Worm (Caenorhabditis elegans): ENCODE measurements around the gene T28C6.8.

T28C6.8 gene

DNA sequence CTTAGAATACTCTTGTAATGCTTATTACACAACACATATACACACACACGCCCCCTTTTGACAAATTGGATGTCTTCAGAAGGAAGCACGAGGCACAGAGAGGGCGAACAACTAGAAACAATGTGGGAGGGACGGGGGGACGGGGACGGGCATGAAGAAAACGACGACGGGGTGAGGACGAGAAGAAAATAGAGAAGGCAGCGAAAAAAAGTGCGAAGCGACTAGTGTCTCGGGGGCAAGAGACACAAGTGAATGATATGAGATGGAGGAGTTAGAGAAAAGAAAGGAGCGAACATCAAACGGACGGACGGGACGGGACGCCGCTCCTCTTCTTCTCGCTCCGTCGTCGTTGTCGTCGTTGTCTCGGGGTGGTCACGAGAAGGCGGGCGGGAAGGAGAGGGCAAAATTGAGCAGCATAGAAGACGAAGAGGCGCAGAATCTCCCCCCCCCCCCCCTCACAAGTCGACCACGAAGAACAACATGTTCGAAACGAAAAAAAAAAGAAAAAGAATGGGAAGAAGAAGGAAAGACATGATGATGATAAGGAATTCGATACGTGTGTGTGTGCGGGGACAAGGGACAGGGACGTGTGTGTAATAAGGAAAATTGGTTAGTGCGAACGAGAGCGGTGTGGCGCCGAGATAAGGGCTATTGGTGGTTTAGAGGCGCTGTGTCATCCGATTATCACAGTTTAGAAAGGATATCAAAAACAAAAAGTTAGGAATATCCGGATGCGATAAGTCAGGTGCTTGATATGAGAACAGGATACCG lies 35.4 kb downstream of the T28C6.8 start (continued):
- TF ChIP-seq fkh-8 (tag; optimal IDR thresholded peaks at IDR 0.05): peak; percentile 55
- peak; percentile 59 for TF ChIP-seq tbx-2 (tag; optimal IDR thresholded peaks at IDR 0.05)
- peak; percentile 24 for TF ChIP-seq swsn-7 (tag; optimal IDR thresholded peaks at IDR 0.05)
- no peak for TF ChIP-seq unc-86 (tag; optimal IDR thresholded peaks at IDR 0.05)
- TF ChIP-seq sptf-1 (tag; optimal IDR thresholded peaks at IDR 0.05): no peak
- TF ChIP-seq nhr-12 (tag; optimal IDR thresholded peaks at IDR 0.05): no peak
- no peak for TF ChIP-seq hlh-4 (tag; optimal IDR thresholded peaks at IDR 0.05)
- peak; percentile 59 for TF ChIP-seq nhr-47 (tag; optimal IDR thresholded peaks at IDR 0.05)
- TF ChIP-seq Y116A8C.19 (tag; optimal IDR thresholded peaks at IDR 0.05; ENCODE audit: borderline replicate concordance): no peak
- TF ChIP-seq mab-9 (GFP tag; IDR thresholded peaks at IDR 0.05): no peak
- peak; percentile 92 for TF ChIP-seq nhr-85 (tag)
- no peak for TF ChIP-seq egl-13 (tag; optimal IDR thresholded peaks at IDR 0.05)
- peak; percentile 13 for TF ChIP-seq xbp-1 (tag; optimal IDR thresholded peaks at IDR 0.05)
- no peak for TF ChIP-seq lin-15B (tag; optimal IDR thresholded peaks at IDR 0.05)
- peak; percentile 46 to 50 for TF ChIP-seq lin-35 (GFP tag; optimal IDR thresholded peaks at IDR 0.05)
- peak in 1 of 2 experiments; percentile 26 for TF ChIP-seq egl-27 (tag; optimal IDR thresholded peaks at IDR 0.05)
- peak; percentile 50 for TF ChIP-seq jun-1 (tag; optimal IDR thresholded peaks at IDR 0.05)
- TF ChIP-seq lin-13 (GFP tag; optimal IDR thresholded peaks at IDR 0.05): no peak
- TF ChIP-seq nhr-71 (tag; optimal IDR thresholded peaks at IDR 0.05): peak; percentile 76
- TF ChIP-seq rnt-1 (tag; optimal IDR thresholded peaks at IDR 0.05): peak; percentile 8
- TF ChIP-seq hlh-17 (GFP tag; optimal IDR thresholded peaks at IDR 0.05; ENCODE audit: borderline replicate concordance): no peak
- TF ChIP-seq aly-2 (tag; optimal IDR thresholded peaks at IDR 0.05): no peak
- no peak for TF ChIP-seq ceh-88 (GFP tag; IDR thresholded peaks at IDR 0.05)
- no peak for TF ChIP-seq hpl-2 (GFP tag; optimal IDR thresholded peaks at IDR 0.05)
- no peak for TF ChIP-seq unc-98 (GFP tag; IDR thresholded peaks at IDR 0.05)
- no peak for TF ChIP-seq pqm-1 (tag; optimal IDR thresholded peaks at IDR 0.05)
- TF ChIP-seq ama-1 (optimal IDR thresholded peaks at IDR 0.05): no peak
- TF ChIP-seq nhr-19 (GFP tag; conservative IDR thresholded peaks at IDR 0.05): peak; percentile 28
- peak; percentile 59 for TF ChIP-seq snu-23 (GFP tag; optimal IDR thresholded peaks at IDR 0.05)
- no peak for TF ChIP-seq F16B12.6 (tag; optimal IDR thresholded peaks at IDR 0.05)
- no peak for TF ChIP-seq nhr-28 (tag; optimal IDR thresholded peaks at IDR 0.05)
- peak in 1 of 2 experiments; percentile 57 for TF ChIP-seq mdl-1 (tag; optimal IDR thresholded peaks at IDR 0.05)
- TF ChIP-seq vab-15 (tag; optimal IDR thresholded peaks at IDR 0.05): no peak
- no peak for TF ChIP-seq ets-5 (GFP tag; IDR thresholded peaks at IDR 0.05)
- TF ChIP-seq snpc-4 (tag; optimal IDR thresholded peaks at IDR 0.05): peak; percentile 21
- TF ChIP-seq mef-2 (tag; optimal IDR thresholded peaks at IDR 0.05): no peak
- TF ChIP-seq efl-1 (optimal IDR thresholded peaks at IDR 0.05): peak in 1 of 2 experiments; percentile 43
- TF ChIP-seq efl-1 (GFP tag; optimal IDR thresholded peaks at IDR 0.05 in 1 of 2): peak in 1 of 2 experiments; percentile 85
- TF ChIP-seq nhr-20 (tag; optimal IDR thresholded peaks at IDR 0.05): peak; percentile 65
- no peak for TF ChIP-seq tlp-1 (tag; optimal IDR thresholded peaks at IDR 0.05)
- no peak for TF ChIP-seq nhr-84 (tag; optimal IDR thresholded peaks at IDR 0.05)
- TF ChIP-seq nhr-90 (tag; optimal IDR thresholded peaks at IDR 0.05; ENCODE audit: poor library complexity): peak; percentile 46
- TF ChIP-seq pax-3 (tag; optimal IDR thresholded peaks at IDR 0.05): no peak
- TF ChIP-seq elt-3 (tag; optimal IDR thresholded peaks at IDR 0.05): peak in 2 of 6 experiments; percentile 10 to 53
- TF ChIP-seq ceh-8 (GFP tag; optimal IDR thresholded peaks at IDR 0.05): no peak
- no peak for TF ChIP-seq nhr-11 (tag; optimal IDR thresholded peaks at IDR 0.05)
- TF ChIP-seq alr-1 (tag; optimal IDR thresholded peaks at IDR 0.05; ENCODE audit: borderline replicate concordance): no peak
- no peak for TF ChIP-seq nhr-237 (tag; optimal IDR thresholded peaks at IDR 0.05)
- TF ChIP-seq isw-1 (GFP tag; IDR thresholded peaks at IDR 0.05): peak; percentile 11; the same call in 1 of the 2 replicates
- TF ChIP-seq sup-37 (GFP tag; optimal IDR thresholded peaks at IDR 0.05): no peak
- TF ChIP-seq mep-1 (tag; optimal IDR thresholded peaks at IDR 0.05): peak; percentile 38
- TF ChIP-seq lin-39 (tag; optimal IDR thresholded peaks at IDR 0.05): no peak
